Fruit fly (Drosophila melanogaster) whole organism, embryonic: ENCODE results near the gene CG32820.

Source experiments
- Ada2b ChIP-seq: fragments of 200-800 bp; sonication (Bioruptor generic); IDR thresholded peaks from 2 replicates; pipeline ENCODE4 v1.3.6; 2022; ENCODE audit warnings: missing biosample characterization, missing genetic modification characterization
- Aef1 ChIP-seq: fragments of 200-800 bp; sonication (Bioruptor generic); IDR thresholded peaks from 3 replicates; pipeline ENCODE4 v1.3.6; 2022; ENCODE audit warnings: missing biosample characterization, missing genetic modification characterization
- Bgb ChIP-seq: fragments of 200-800 bp; sonication (Bioruptor generic); IDR thresholded peaks from 2 replicates; pipeline ENCODE4 v1.3.6; 2022; ENCODE audit warnings: missing biosample characterization, missing genetic modification characterization; ENCODE audit not compliant: partially characterized antibody
- Bteb2 ChIP-seq: fragments of 200-800 bp; sonication (Bioruptor generic); optimal IDR thresholded peaks from 2 replicates; lab custom pipeline; 2016; ENCODE audit warnings: missing biosample characterization, missing genetic modification characterization
- C15 ChIP-seq: fragments of 200-800 bp; sonication (Bioruptor generic); IDR thresholded peaks from 3 replicates; pipeline ENCODE4 v1.3.6; 2022; ENCODE audit warnings: missing biosample characterization, missing genetic modification characterization
- CG10147 ChIP-seq: fragments of 200-800 bp; sonication (Bioruptor generic); optimal IDR thresholded peaks from 2 replicates; lab custom pipeline; 2019; ENCODE audit warnings: missing biosample characterization, mild to moderate bottlenecking, missing genetic modification characterization, moderate library complexity
- CG10267 ChIP-seq: fragments of 200-800 bp; sonication (Bioruptor generic); optimal IDR thresholded peaks from 2 replicates; lab custom pipeline; 2018; ENCODE audit warnings: missing biosample characterization, mild to moderate bottlenecking, missing genetic modification characterization, moderate library complexity
- CG10431 ChIP-seq: fragments of 200-800 bp; sonication (Bioruptor generic); optimal IDR thresholded peaks from 3 replicates; lab custom pipeline; 2018; ENCODE audit warnings: missing biosample characterization, mild to moderate bottlenecking, missing genetic modification characterization
- CG12391 ChIP-seq: fragments of 200-800 bp; sonication (Bioruptor generic); optimal IDR thresholded peaks from 3 replicates; lab custom pipeline; 2018; ENCODE audit warnings: missing biosample characterization, mild to moderate bottlenecking, missing genetic modification characterization, moderate library complexity
- CG12769 ChIP-seq: fragments of 200-800 bp; sonication (Bioruptor generic); optimal IDR thresholded peaks from 2 replicates; lab custom pipeline; 2019; ENCODE audit warnings: missing biosample characterization, mild to moderate bottlenecking, missing genetic modification characterization, moderate library complexity
- CG13424 ChIP-seq: fragments of 200-800 bp; sonication (Bioruptor generic); optimal IDR thresholded peaks from 2 replicates; lab custom pipeline; 2019; ENCODE audit warnings: missing biosample characterization, mild to moderate bottlenecking, missing genetic modification characterization, moderate library complexity
- CG15073 ChIP-seq: fragments of 200-800 bp; sonication (Bioruptor generic); optimal IDR thresholded peaks from 2 replicates; lab custom pipeline; 2016; ENCODE audit warnings: missing biosample characterization, missing genetic modification characterization
- CG16863 ChIP-seq: fragments of 200-800 bp; sonication (Bioruptor generic); optimal IDR thresholded peaks from 3 replicates; lab custom pipeline; 2016; ENCODE audit warnings: missing biosample characterization, missing genetic modification characterization
- CG18599 ChIP-seq: fragments of 200-800 bp; sonication (Bioruptor generic); optimal IDR thresholded peaks from 3 replicates; lab custom pipeline; 2017; ENCODE audit warnings: missing biosample characterization, missing genetic modification characterization, mild to moderate bottlenecking, moderate library complexity, missing genetic modification reagents
- CG2120 ChIP-seq: fragments of 200-800 bp; sonication (Bioruptor generic); optimal IDR thresholded peaks from 3 replicates; lab custom pipeline; 2016; ENCODE audit warnings: missing biosample characterization, missing genetic modification characterization
- CG30020 ChIP-seq: fragments of 200-800 bp; optimal IDR thresholded peaks from 2 replicates; lab custom pipeline; 2019; ENCODE audit warnings: missing biosample characterization, mild to moderate bottlenecking, missing genetic modification characterization, moderate library complexity
- CG32767 ChIP-seq: fragments of 200-800 bp; sonication (Bioruptor generic); IDR thresholded peaks from 2 replicates; pipeline ENCODE4 v1.3.6; 2022; ENCODE audit warnings: missing biosample characterization, missing genetic modification characterization
- CG34376 ChIP-seq: fragments of 200-800 bp; sonication (Bioruptor generic); optimal IDR thresholded peaks from 2 replicates; lab custom pipeline; 2018; ENCODE audit warnings: missing biosample characterization, mild to moderate bottlenecking, missing genetic modification characterization
- CG3838 ChIP-seq: fragments of 200-800 bp; sonication (Bioruptor generic); optimal IDR thresholded peaks from 3 replicates; lab custom pipeline; 2016; ENCODE audit warnings: missing biosample characterization, missing genetic modification characterization
- CG4282 ChIP-seq: fragments of 200-800 bp; sonication (Bioruptor generic); optimal IDR thresholded peaks from 2 replicates; lab custom pipeline; 2016; ENCODE audit warnings: missing biosample characterization, missing genetic modification characterization
- CG8944 ChIP-seq: fragments of 200-800 bp; sonication (Bioruptor generic); optimal IDR thresholded peaks from 3 replicates; lab custom pipeline; 2016; ENCODE audit warnings: missing biosample characterization, missing genetic modification characterization
- Dek ChIP-seq: fragments of 200-800 bp; sonication (Bioruptor generic); optimal IDR thresholded peaks from 3 replicates; lab custom pipeline; 2019; ENCODE audit warnings: missing biosample characterization, mild to moderate bottlenecking, missing genetic modification characterization, moderate library complexity
- Drgx ChIP-seq: fragments of 200-800 bp; sonication (Bioruptor generic); IDR thresholded peaks from 2 replicates; pipeline ENCODE4 v1.3.6; 2022; ENCODE audit warnings: missing biosample characterization, missing genetic modification characterization
- Mad ChIP-seq: fragments of 200-800 bp; sonication (Bioruptor generic); optimal IDR thresholded peaks from 2 replicates; lab custom pipeline; 2016; ENCODE audit warnings: missing biosample characterization, missing genetic modification characterization
- Meics ChIP-seq: fragments of 200-800 bp; sonication (Bioruptor generic); optimal IDR thresholded peaks from 2 replicates; lab custom pipeline; 2017; ENCODE audit warnings: missing biosample characterization, mild to moderate bottlenecking, missing genetic modification characterization
- Tbp ChIP-seq: fragments of >200 bp; optimal IDR thresholded peaks from 2 replicates; lab custom pipeline; 2018; ENCODE audit warnings: missing biosample characterization, missing genetic modification characterization
- Vsx1 ChIP-seq: fragments of 200-800 bp; sonication (Bioruptor generic); optimal IDR thresholded peaks from 2 replicates; lab custom pipeline; 2017; ENCODE audit warnings: missing biosample characterization, mild to moderate bottlenecking, missing genetic modification characterization, missing genetic modification reagents
- Xrp1 ChIP-seq: fragments of 200-800 bp; sonication (Bioruptor generic); IDR thresholded peaks from 2 replicates; pipeline ENCODE4 v1.3.6; 2022; ENCODE audit warnings: missing biosample characterization, missing genetic modification characterization
- ap ChIP-seq: fragments of 200-800 bp; sonication (Bioruptor generic); IDR thresholded peaks from 2 replicates; pipeline ENCODE4 v1.3.6; 2022; ENCODE audit warnings: missing biosample characterization, missing genetic modification characterization
- btn ChIP-seq: fragments of 200-800 bp; sonication (Bioruptor generic); optimal IDR thresholded peaks from 2 replicates; lab custom pipeline; 2016; ENCODE audit warnings: missing biosample characterization, missing genetic modification characterization
- chn ChIP-seq: fragments of 200-800 bp; sonication (Bioruptor generic); optimal IDR thresholded peaks from 2 replicates; lab custom pipeline; 2016; ENCODE audit warnings: missing biosample characterization, missing genetic modification characterization
- corto ChIP-seq: fragments of 200-800 bp; sonication (Bioruptor generic); optimal IDR thresholded peaks from 2 replicates; lab custom pipeline; 2016; ENCODE audit warnings: missing biosample characterization, mild to moderate bottlenecking, missing genetic modification characterization, moderate library complexity
- crc ChIP-seq: fragments of 200-800 bp; sonication (Bioruptor generic); optimal IDR thresholded peaks from 2 replicates; lab custom pipeline; 2016; ENCODE audit warnings: missing biosample characterization, missing genetic modification characterization
- crp ChIP-seq, 2 experiments: fragments of 200-800 bp; sonication (Bioruptor generic); optimal IDR thresholded peaks; 2 replicates in 1 of 2; 3 replicates in 1 of 2; lab custom pipeline; 2017; ENCODE audit warnings: missing biosample characterization in 2 of 2, missing genetic modification characterization in 2 of 2, mild to moderate bottlenecking in 1 of 2, moderate library complexity in 1 of 2
- dmrt99B ChIP-seq: fragments of 200-800 bp; sonication (Bioruptor generic); optimal IDR thresholded peaks from 2 replicates; lab custom pipeline; 2018; ENCODE audit warnings: missing biosample characterization, mild to moderate bottlenecking, missing genetic modification characterization, moderate library complexity
- fd102C ChIP-seq: fragments of 200-800 bp; sonication (Bioruptor generic); optimal IDR thresholded peaks from 2 replicates; lab custom pipeline; 2018; ENCODE audit warnings: missing biosample characterization, mild to moderate bottlenecking, missing genetic modification characterization, moderate library complexity
- fd64A ChIP-seq: fragments of 200-800 bp; sonication (Bioruptor generic); optimal IDR thresholded peaks from 3 replicates; lab custom pipeline; 2018; ENCODE audit warnings: missing biosample characterization, mild to moderate bottlenecking, missing genetic modification characterization
- gem ChIP-seq: fragments of 200-800 bp; sonication (Bioruptor generic); optimal IDR thresholded peaks from 2 replicates; lab custom pipeline; 2019; ENCODE audit warnings: missing biosample characterization, mild to moderate bottlenecking, missing genetic modification characterization, moderate library complexity
- gro ChIP-seq: fragments of 200-800 bp; sonication (Bioruptor generic); optimal IDR thresholded peaks from 2 replicates; lab custom pipeline; 2016; ENCODE audit warnings: missing biosample characterization, missing genetic modification characterization
- lilli ChIP-seq: fragments of 200-800 bp; sonication (Bioruptor generic); optimal IDR thresholded peaks from 3 replicates; lab custom pipeline; 2016; ENCODE audit warnings: missing biosample characterization, missing genetic modification characterization
- mam ChIP-seq: fragments of 200-800 bp; sonication (Bioruptor generic); optimal IDR thresholded peaks from 3 replicates; lab custom pipeline; 2016; ENCODE audit warnings: missing biosample characterization, missing genetic modification characterization
- nau ChIP-seq: fragments of 200-800 bp; sonication (Bioruptor generic); optimal IDR thresholded peaks from 3 replicates; lab custom pipeline; 2017; ENCODE audit warnings: missing biosample characterization, mild to moderate bottlenecking, missing genetic modification characterization, missing genetic modification reagents
- org-1 ChIP-seq: fragments of 200-800 bp; sonication (Bioruptor generic); optimal IDR thresholded peaks from 2 replicates; lab custom pipeline; 2017; ENCODE audit warnings: missing biosample characterization, missing genetic modification characterization
- rib ChIP-seq: fragments of 200-800 bp; sonication (Bioruptor generic); IDR thresholded peaks from 2 replicates; pipeline ENCODE4 v1.3.6; 2022; ENCODE audit warnings: missing biosample characterization, missing genetic modification characterization
- run ChIP-seq: fragments of 200-800 bp; sonication (Bioruptor generic); optimal IDR thresholded peaks from 3 replicates; lab custom pipeline; 2018; ENCODE audit warnings: missing biosample characterization, mild to moderate bottlenecking, missing genetic modification characterization
- sens ChIP-seq: fragments of 200-800 bp; sonication (Bioruptor generic); peaks from one replicate; lab custom pipeline; 2016; ENCODE audit warnings: missing biosample characterization, missing genetic modification characterization
- slbo ChIP-seq: fragments of 200-800 bp; sonication (Bioruptor generic); IDR thresholded peaks from 2 replicates; pipeline ENCODE4 v1.3.6; 2022; ENCODE audit warnings: missing biosample characterization, missing genetic modification characterization
- slp2 ChIP-seq: fragments of 200-800 bp; sonication (Bioruptor generic); optimal IDR thresholded peaks from 2 replicates; lab custom pipeline; 2016; ENCODE audit warnings: missing biosample characterization, missing genetic modification characterization
- unpg ChIP-seq: fragments of 200-800 bp; sonication (Bioruptor generic); optimal IDR thresholded peaks from 3 replicates; lab custom pipeline; 2018; ENCODE audit warnings: missing biosample characterization, mild to moderate bottlenecking, missing genetic modification characterization, moderate library complexity
- wek ChIP-seq: fragments of 200-800 bp; sonication (Bioruptor generic); optimal IDR thresholded peaks from 3 replicates; lab custom pipeline; 2018; ENCODE audit warnings: missing biosample characterization, mild to moderate bottlenecking, missing genetic modification characterization, moderate library complexity

CG32820 gene

dm6 chrX:21629482-21630159 lies 14.6 kb upstream of the CG32820 start, which contains the start of gene DIP1:
TSS of gene DIP1 (minus strand) at chrX:21630148.
- TF ChIP-seq Mad (GFP tag; lab: Kevin White, UChicago) (no peak), slbo (GFP tag; lab: Robert Waterston, UW) (peak; percentile 44; the same call in 1 of the 2 replicates), Bteb2 (GFP tag; lab: Kevin White, UChicago) (no peak), C15 (GFP tag; lab: Robert Waterston, UW) (no peak), Ada2b (GFP tag; lab: Robert Waterston, UW) (peak; percentile 27; the same call in 1 of the 2 replicates), sens (peak; percentile 73), CG16863 (no peak), CG13424 (tag; lab: Kevin White, UChicago) (no peak), Dek (peak; percentile 10), btn (GFP tag; lab: Kevin White, UChicago) (no peak), CG4282 (GFP tag; lab: Kevin White, UChicago) (no peak), org-1 (GFP tag; lab: Kevin White, UChicago) (no peak), nau (GFP tag; lab: Kevin White, UChicago) (peak; percentile 40), CG32767 (GFP tag; lab: Robert Waterston, UW) (0 out of 2 replicates have a peak, but pooled peaks have one; percentile 10), mam (peak; percentile 10), gem (tag; lab: Kevin White, UChicago) (peak; percentile 50), Drgx (GFP tag; lab: Robert Waterston, UW) (peak; percentile 67), fd102C (GFP tag; lab: Kevin White, UChicago) (no peak), CG10267 (peak; percentile 17), CG18599 (GFP tag; lab: Kevin White, UChicago) (peak; percentile 23), CG8944 (no peak), CG10147 (GFP tag; lab: Kevin White, UChicago) (no peak), CG30020 (tag; lab: Kevin White, UChicago) (no peak), corto (GFP tag; lab: Kevin White, UChicago) (peak; percentile 58), lilli (GFP tag; lab: Kevin White, UChicago) (peak; percentile 46), Meics (GFP tag; lab: Kevin White, UChicago) (no peak), gro (GFP tag; lab: Kevin White, UChicago) (peak; percentile 50), CG15073 (GFP tag; lab: Kevin White, UChicago) (no peak), fd64A (GFP tag; lab: Kevin White, UChicago) (no peak), Tbp (GFP tag; lab: Kevin White, UChicago) (no peak), Vsx1 (GFP tag; lab: Kevin White, UChicago) (no peak), rib (no peak), unpg (GFP tag; lab: Kevin White, UChicago) (peak; percentile 55), crc (GFP tag; lab: Kevin White, UChicago) (no peak), chn (GFP tag; lab: Kevin White, UChicago) (peak; percentile 30), CG12769 (tag; lab: Kevin White, UChicago) (peak; percentile 15), Bgb (GFP tag; lab: Robert Waterston, UW) (no peak), slp2 (GFP tag; lab: Kevin White, UChicago) (no peak), CG12391 (tag; lab: Kevin White, UChicago) (peak; percentile 60), wek (no peak), Aef1 (no peak), CG3838 (GFP tag; lab: Kevin White, UChicago) (no peak), CG2120 (peak; percentile 2), dmrt99B (tag; lab: Kevin White, UChicago) (peak; percentile 10), run (tag; lab: Kevin White, UChicago) (no peak), crp (GFP tag; optimal IDR thresholded peaks at IDR 0.05; lab: Kevin White, UChicago) (no peak), ap (no peak), CG10431 (GFP tag; lab: Kevin White, UChicago) (peak; percentile 1), Xrp1 (GFP tag; lab: Robert Waterston, UW) (peak; percentile 62; the same call in 1 of the 2 replicates), CG34376 (GFP tag; lab: Kevin White, UChicago) (no peak)
